Fruit fly (Drosophila melanogaster) whole organism, larva: Measurements from ENCODE around the gene CG12522.

Experiments used
- noc ChIP-seq: fragments of 200-800 bp; sonication (Bioruptor generic); optimal IDR thresholded peaks from 3 replicates; lab custom pipeline; 2019; ENCODE audit warnings: missing biosample characterization, mild to moderate bottlenecking, missing genetic modification characterization, moderate library complexity

Gene CG12522

dm6 chr3L:11093046-11093520, 15.0 kb upstream of the CG12522 start, which contains the start of gene JIL-1:
JIL-1 (minus strand) TSS chr3L:11093193.
- peak; percentile 18 for TF ChIP-seq noc (tag; lab: Kevin White, UChicago)

- no peak for TF ChIP-seq noc (tag; lab: Kevin White, UChicago)
These were observed 13.8 kb upstream of the CG12522 start for dm6 chr3L:11094279-11094678.

dm6 chr3L:11096195-11096908, 11.7 kb upstream of the CG12522 start, which contains the start of the genes CG46439, Iyd and CG33947:
CG46439 (minus strand) TSS chr3L:11096245.
Iyd (minus strand) TSS chr3L:11096245.
CG33947 (plus strand) TSS chr3L:11096496.
- TF ChIP-seq noc (tag; lab: Kevin White, UChicago), result no peak

dm6 chr3L:11097982-11098663, 9.9 kb upstream of the CG12522 start, which contains the start of the genes Irbp18 and APP-BP1:
Irbp18 (minus strand) TSS chr3L:11098186.
APP-BP1 (plus strand) TSS chr3L:11098412.
- peak; percentile 94 for TF ChIP-seq noc (tag; lab: Kevin White, UChicago)

- TF ChIP-seq noc (tag; lab: Kevin White, UChicago), result no peak
These were observed 6.4 kb upstream of the CG12522 start, which contains the start of gene Elo68beta for dm6 chr3L:11101598-11101997. Elo68beta (minus strand) TSS chr3L:11101698.

dm6 chr3L:11102930-11103329, 5.1 kb upstream of the CG12522 start, which contains the start of gene Elo68alpha:
Elo68alpha (minus strand) TSS chr3L:11103030.
- TF ChIP-seq noc (tag; lab: Kevin White, UChicago), result no peak

dm6 chr3L:11103773-11104172, 4.3 kb upstream of the CG12522 start, which contains the start of gene CG32071:
CG32071 (minus strand) TSS chr3L:11103873.
- TF ChIP-seq noc (tag; lab: Kevin White, UChicago), result no peak

- no peak for TF ChIP-seq noc (tag; lab: Kevin White, UChicago)
These were observed 603 bp upstream of the CG12522 start, which contains the start of gene CG32073 for dm6 chr3L:11107432-11107831. CG32073 (minus strand) TSS chr3L:11107582.

- TF ChIP-seq noc (tag; lab: Kevin White, UChicago), result no peak
These were observed 1.4 kb downstream of the CG12522 start, which contains the start of the genes CG34012 and emei for dm6 chr3L:11109454-11109853. CG34012 (minus strand) TSS chr3L:11109505. emei (plus strand) TSS chr3L:11109690.

- no peak for TF ChIP-seq noc (tag; lab: Kevin White, UChicago)
These were observed 4.4 kb downstream of the CG12522 start for dm6 chr3L:11112427-11112826.

- TF ChIP-seq noc (tag; lab: Kevin White, UChicago), result peak; percentile 44
These were observed 5.5 kb downstream of the CG12522 start, which contains the start of gene Sod1 for dm6 chr3L:11113198-11114197. Sod1 (minus strand) TSS chr3L:11113740.

- TF ChIP-seq noc (tag; lab: Kevin White, UChicago), result no peak
These were observed 9.7 kb downstream of the CG12522 start for dm6 chr3L:11117733-11118132.

- peak; percentile 38 for TF ChIP-seq noc (tag; lab: Kevin White, UChicago)
These were observed 10.8 kb downstream of the CG12522 start for dm6 chr3L:11118627-11119395.

dm6 chr3L:11119396-11119900, 11.4 kb downstream of the CG12522 start:
- TF ChIP-seq noc (tag; lab: Kevin White, UChicago), result no peak
